Worm (Caenorhabditis elegans): ENCODE results near the gene sams-1.
A peak's percentile ranks its signal among the peaks of the same experiment; 100 is the strongest.

Gene sams-1

ce11 chrX:11924158-11924557, 41.6 kb upstream of the sams-1 start, which contains the start of gene F55G7.1:
TSS of gene F55G7.1 (plus strand) at chrX:11924433.
- TF ChIP-seq ama-1 (optimal IDR thresholded peaks at IDR 0.05) (no peak), pqm-1 (tag; optimal IDR thresholded peaks at IDR 0.05) (no peak), Y116A8C.19 (tag; optimal IDR thresholded peaks at IDR 0.05; ENCODE audit: borderline replicate concordance) (no peak), nhr-28 (tag; optimal IDR thresholded peaks at IDR 0.05) (no peak), zip-4 (GFP tag; optimal IDR thresholded peaks at IDR 0.05) (peak; percentile 41), nhr-71 (tag; optimal IDR thresholded peaks at IDR 0.05) (peak; percentile 49), lin-14 (GFP tag; optimal IDR thresholded peaks at IDR 0.05) (peak; percentile 51), ceh-90 (tag; optimal IDR thresholded peaks at IDR 0.05) (no peak), efl-3 (GFP tag; optimal IDR thresholded peaks at IDR 0.05) (no peak), zag-1 (tag; optimal IDR thresholded peaks at IDR 0.05) (no peak), nhr-84 (tag; optimal IDR thresholded peaks at IDR 0.05) (no peak), fos-1 (tag; optimal IDR thresholded peaks at IDR 0.05) (no peak), isw-1 (GFP tag; IDR thresholded peaks at IDR 0.05) (no peak), nhr-77 (tag; optimal IDR thresholded peaks at IDR 0.05) (peak; percentile 3), xbp-1 (tag; optimal IDR thresholded peaks at IDR 0.05) (peak; percentile 44), nhr-85 (tag) (peak; percentile 75), mef-2 (tag; optimal IDR thresholded peaks at IDR 0.05) (no peak), pag-3 (tag; optimal IDR thresholded peaks at IDR 0.05; ENCODE audit: borderline replicate concordance, insufficient read depth) (no peak), hpl-2 (GFP tag; optimal IDR thresholded peaks at IDR 0.05) (peak; percentile 13), C16A3.4 (tag; optimal IDR thresholded peaks at IDR 0.05) (peak; percentile 52), grh-1 (GFP tag; IDR thresholded peaks at IDR 0.05) (no peak), fkh-4 (tag; optimal IDR thresholded peaks at IDR 0.05; ENCODE audit: borderline replicate concordance) (no peak), elt-3 (tag; optimal IDR thresholded peaks at IDR 0.05) (peak in 4 of 6 experiments; percentile 23 to 38 (median 26)), C04F5.9 (tag; optimal IDR thresholded peaks at IDR 0.05) (no peak), alr-1 (tag; optimal IDR thresholded peaks at IDR 0.05; ENCODE audit: borderline replicate concordance) (no peak), sup-37 (GFP tag; optimal IDR thresholded peaks at IDR 0.05) (no peak), unc-86 (tag; optimal IDR thresholded peaks at IDR 0.05) (no peak), vab-15 (tag; optimal IDR thresholded peaks at IDR 0.05) (no peak), nhr-47 (tag; optimal IDR thresholded peaks at IDR 0.05) (peak; percentile 77), lin-39 (tag; optimal IDR thresholded peaks at IDR 0.05) (peak; percentile 5), tbx-2 (tag; optimal IDR thresholded peaks at IDR 0.05) (peak; percentile 56), C34B4.2 (tag; optimal IDR thresholded peaks at IDR 0.05) (no peak), F16B12.6 (tag; optimal IDR thresholded peaks at IDR 0.05) (no peak), ets-5 (GFP tag; IDR thresholded peaks at IDR 0.05) (no peak), sptf-1 (tag; optimal IDR thresholded peaks at IDR 0.05) (no peak), fkh-10 (GFP tag; optimal IDR thresholded peaks at IDR 0.05) (no peak), ces-1 (GFP tag; optimal IDR thresholded peaks at IDR 0.05) (no peak), nhr-237 (tag; optimal IDR thresholded peaks at IDR 0.05) (no peak), mdl-1 (tag; optimal IDR thresholded peaks at IDR 0.05) (no peak), nhr-20 (tag; optimal IDR thresholded peaks at IDR 0.05) (peak; percentile 52), unc-130 (tag; optimal IDR thresholded peaks at IDR 0.05) (no peak), egl-13 (tag; optimal IDR thresholded peaks at IDR 0.05) (no peak), dpl-1 (GFP tag; optimal IDR thresholded peaks at IDR 0.05) (no peak), dsc-1 (tag; optimal IDR thresholded peaks at IDR 0.05) (peak; percentile 71), nhr-90 (tag; optimal IDR thresholded peaks at IDR 0.05; ENCODE audit: poor library complexity) (peak; percentile 72), ceh-63 (GFP tag; optimal IDR thresholded peaks at IDR 0.05) (no peak), unc-98 (GFP tag; IDR thresholded peaks at IDR 0.05) (no peak), elt-2 (tag; optimal IDR thresholded peaks at IDR 0.05) (no peak), nhr-19 (GFP tag; conservative IDR thresholded peaks at IDR 0.05) (peak; percentile 61), egl-27 (tag; optimal IDR thresholded peaks at IDR 0.05) (no peak), pax-3 (tag; optimal IDR thresholded peaks at IDR 0.05) (no peak), hlh-17 (GFP tag; optimal IDR thresholded peaks at IDR 0.05; ENCODE audit: borderline replicate concordance) (no peak), nhr-12 (tag; optimal IDR thresholded peaks at IDR 0.05) (no peak)

Data from whole organism, L1 larva.